Fruit fly (Drosophila melanogaster) whole organism, embryonic: ENCODE data around the gene CG43051.

Source experiments
- CG11398 ChIP-seq: fragments of 200-800 bp; sonication (Bioruptor generic); optimal IDR thresholded peaks from 2 replicates; lab custom pipeline; 2016; ENCODE audit warnings: missing biosample characterization, missing genetic modification characterization
- CG11504 ChIP-seq: fragments of 200-800 bp; sonication (Bioruptor generic); optimal IDR thresholded peaks from 3 replicates; lab custom pipeline; 2019; ENCODE audit warnings: missing biosample characterization, mild to moderate bottlenecking, missing genetic modification characterization, moderate library complexity
- CG13296 ChIP-seq: fragments of 200-800 bp; sonication (Bioruptor generic); optimal IDR thresholded peaks from 3 replicates; lab custom pipeline; 2018; ENCODE audit warnings: missing biosample characterization, mild to moderate bottlenecking, missing genetic modification characterization
- CG15269 ChIP-seq: fragments of 200-800 bp; sonication (Bioruptor generic); optimal IDR thresholded peaks from 2 replicates; lab custom pipeline; 2018; ENCODE audit warnings: missing biosample characterization, mild to moderate bottlenecking, missing genetic modification characterization, moderate library complexity
- CG17612 ChIP-seq: fragments of 200-800 bp; sonication (Bioruptor generic); IDR thresholded peaks from 2 replicates; pipeline ENCODE4 v1.3.6; 2022; ENCODE audit warnings: missing biosample characterization, missing genetic modification characterization
- CG17912 ChIP-seq: fragments of 200-800 bp; sonication (Bioruptor generic); optimal IDR thresholded peaks from 2 replicates; lab custom pipeline; 2018; ENCODE audit warnings: missing biosample characterization, mild to moderate bottlenecking, missing genetic modification characterization
- CG18599 ChIP-seq: fragments of 200-800 bp; sonication (Bioruptor generic); optimal IDR thresholded peaks from 3 replicates; lab custom pipeline; 2017; ENCODE audit warnings: missing biosample characterization, missing genetic modification characterization, mild to moderate bottlenecking, moderate library complexity, missing genetic modification reagents
- CG2120 ChIP-seq: fragments of 200-800 bp; sonication (Bioruptor generic); optimal IDR thresholded peaks from 3 replicates; lab custom pipeline; 2016; ENCODE audit warnings: missing biosample characterization, missing genetic modification characterization
- CG2678 ChIP-seq: fragments of 200-800 bp; sonication (Bioruptor generic); optimal IDR thresholded peaks from 3 replicates; lab custom pipeline; 2019; ENCODE audit warnings: missing biosample characterization, mild to moderate bottlenecking, missing genetic modification characterization, moderate library complexity
- CG3163 ChIP-seq: fragments of 200-800 bp; sonication (Bioruptor generic); optimal IDR thresholded peaks from 3 replicates; lab custom pipeline; 2016; ENCODE audit warnings: missing biosample characterization, missing genetic modification characterization
- CG3995 ChIP-seq: fragments of 200-800 bp; sonication (Bioruptor generic); optimal IDR thresholded peaks from 3 replicates; lab custom pipeline; 2016; ENCODE audit warnings: missing biosample characterization, missing genetic modification characterization
- CG4328 ChIP-seq: fragments of 200-800 bp; sonication (Bioruptor generic); optimal IDR thresholded peaks from 3 replicates; lab custom pipeline; 2017; ENCODE audit warnings: missing biosample characterization, missing genetic modification reagents, missing genetic modification characterization
- CG4360 ChIP-seq: fragments of 200-800 bp; sonication (Bioruptor generic); IDR thresholded peaks from 2 replicates; pipeline ENCODE4 v1.3.6; 2022; ENCODE audit warnings: missing biosample characterization, missing genetic modification characterization
- CG43689 ChIP-seq: fragments of 200-800 bp; sonication (Bioruptor generic); IDR thresholded peaks from 2 replicates; pipeline ENCODE4 v1.3.6; 2022; ENCODE audit warnings: missing biosample characterization, missing genetic modification characterization
- CG4404 ChIP-seq: fragments of 200-800 bp; sonication (Bioruptor generic); IDR thresholded peaks from 2 replicates; pipeline ENCODE4 v1.3.6; 2022; ENCODE audit warnings: missing biosample characterization, missing genetic modification characterization
- CG4820 ChIP-seq: fragments of 200-800 bp; sonication (Bioruptor generic); optimal IDR thresholded peaks from 3 replicates; lab custom pipeline; 2016; ENCODE audit warnings: missing biosample characterization, missing genetic modification characterization
- CG6683 ChIP-seq: fragments of 200-800 bp; sonication (Bioruptor generic); optimal IDR thresholded peaks from 2 replicates; lab custom pipeline; 2017; ENCODE audit warnings: missing biosample characterization, mild to moderate bottlenecking, missing genetic modification characterization, missing genetic modification reagents
- CG8388 ChIP-seq: fragments of 200-800 bp; sonication (Bioruptor generic); optimal IDR thresholded peaks from 2 replicates; lab custom pipeline; 2019; ENCODE audit warnings: missing biosample characterization, mild to moderate bottlenecking, missing genetic modification characterization, moderate library complexity
- E2f1 ChIP-seq: fragments of 200-800 bp; sonication (Bioruptor generic); IDR thresholded peaks from 2 replicates; pipeline ENCODE4 v1.3.6; 2022; ENCODE audit warnings: missing biosample characterization, missing genetic modification characterization
- HHEX ChIP-seq: fragments of 200-800 bp; sonication (Bioruptor generic); optimal IDR thresholded peaks from 3 replicates; lab custom pipeline; 2017; ENCODE audit warnings: missing biosample characterization, mild to moderate bottlenecking, missing genetic modification characterization, missing genetic modification reagents
- HLH3B ChIP-seq: fragments of 200-800 bp; sonication (Bioruptor generic); IDR thresholded peaks from 2 replicates; pipeline ENCODE4 v1.3.6; 2022; ENCODE audit warnings: missing biosample characterization, missing genetic modification characterization
- Med ChIP-seq: fragments of 200-800 bp; sonication (Bioruptor generic); peaks from one replicate; lab custom pipeline; 2016; ENCODE audit warnings: missing biosample characterization, missing genetic modification characterization, mild to moderate bottlenecking, inconsistent platforms, moderate library complexity
- Meics ChIP-seq: fragments of 200-800 bp; sonication (Bioruptor generic); optimal IDR thresholded peaks from 2 replicates; lab custom pipeline; 2017; ENCODE audit warnings: missing biosample characterization, mild to moderate bottlenecking, missing genetic modification characterization
- Pdp1 ChIP-seq, 2 experiments: fragments of 200-800 bp; sonication (Bioruptor generic); optimal IDR thresholded peaks; 3 replicates each; lab custom pipeline; 2016; ENCODE audit warnings: missing biosample characterization in 2 of 2, missing genetic modification characterization in 2 of 2, mild to moderate bottlenecking in 1 of 2, moderate library complexity in 1 of 2
- Ptx1 ChIP-seq: fragments of 200-800 bp; sonication (Bioruptor generic); IDR thresholded peaks from 2 replicates; pipeline ENCODE4 v1.3.6; 2022; ENCODE audit warnings: missing biosample characterization, missing genetic modification characterization
- Rfx ChIP-seq: fragments of 200-800 bp; sonication (Bioruptor generic); IDR thresholded peaks from 2 replicates; pipeline ENCODE4 v1.3.6; 2022; ENCODE audit warnings: missing biosample characterization, missing genetic modification characterization
- Sry-δ ChIP-seq: fragments of 200-800 bp; sonication (Bioruptor generic); optimal IDR thresholded peaks from 2 replicates; lab custom pipeline; 2016; ENCODE audit warnings: missing biosample characterization, missing genetic modification characterization
- Ssrp ChIP-seq: fragments of 200-800 bp; sonication (Bioruptor generic); optimal IDR thresholded peaks from 2 replicates; lab custom pipeline; 2018; ENCODE audit warnings: missing biosample characterization, mild to moderate bottlenecking, missing genetic modification characterization, moderate library complexity
- Xrp1 ChIP-seq: fragments of 200-800 bp; sonication (Bioruptor generic); IDR thresholded peaks from 2 replicates; pipeline ENCODE4 v1.3.6; 2022; ENCODE audit warnings: missing biosample characterization, missing genetic modification characterization
- YL-1 ChIP-seq: fragments of 200-800 bp; sonication (Bioruptor generic); optimal IDR thresholded peaks from 3 replicates; lab custom pipeline; 2017; ENCODE audit warnings: missing biosample characterization, mild to moderate bottlenecking, missing genetic modification characterization
- cwo ChIP-seq: fragments of 200-800 bp; sonication (Bioruptor generic); optimal IDR thresholded peaks from 3 replicates; lab custom pipeline; 2017; ENCODE audit warnings: missing biosample characterization, missing genetic modification characterization, mild to moderate bottlenecking, moderate library complexity, missing genetic modification reagents
- gem ChIP-seq: fragments of 200-800 bp; sonication (Bioruptor generic); optimal IDR thresholded peaks from 2 replicates; lab custom pipeline; 2019; ENCODE audit warnings: missing biosample characterization, mild to moderate bottlenecking, missing genetic modification characterization, moderate library complexity
- ham ChIP-seq: fragments of 200-800 bp; sonication (Bioruptor generic); IDR thresholded peaks from 2 replicates; pipeline ENCODE4 v1.3.6; 2022; ENCODE audit warnings: missing biosample characterization, missing genetic modification characterization
- hkb ChIP-seq, 2 experiments: fragments of 200-800 bp in 1 of 2; fragments of >200 bp in 1 of 2; sonication (Bioruptor generic) in 1 of 2; IDR thresholded peaks in 1 of 2; optimal IDR thresholded peaks in 1 of 2; 2 replicates each; pipeline versions ENCODE4 v1.3.6 to Lab custom; 2017 to 2022; ENCODE audit warnings: missing biosample characterization in 1 of 2, missing genetic modification characterization in 1 of 2
- lbe ChIP-seq: fragments of 200-800 bp; sonication (Bioruptor generic); optimal IDR thresholded peaks from 2 replicates; lab custom pipeline; 2016; ENCODE audit warnings: missing biosample characterization, mild to moderate bottlenecking, missing genetic modification characterization
- luna ChIP-seq: fragments of 200-800 bp; sonication (Bioruptor generic); optimal IDR thresholded peaks from 2 replicates; lab custom pipeline; 2016; ENCODE audit warnings: missing biosample characterization, missing genetic modification characterization
- maf-S ChIP-seq: fragments of 200-800 bp; sonication (Bioruptor generic); optimal IDR thresholded peaks from 2 replicates; lab custom pipeline; 2016; ENCODE audit warnings: missing biosample characterization, missing genetic modification characterization
- mam ChIP-seq: fragments of 200-800 bp; sonication (Bioruptor generic); optimal IDR thresholded peaks from 3 replicates; lab custom pipeline; 2016; ENCODE audit warnings: missing biosample characterization, missing genetic modification characterization
- pzg ChIP-seq: fragments of 200-800 bp; sonication (Bioruptor generic); optimal IDR thresholded peaks from 3 replicates; lab custom pipeline; 2018; ENCODE audit warnings: missing biosample characterization, mild to moderate bottlenecking, missing genetic modification characterization, moderate library complexity
- ro ChIP-seq: fragments of 200-800 bp; sonication (Bioruptor generic); IDR thresholded peaks from 2 replicates; pipeline ENCODE4 v1.3.6; 2022; ENCODE audit warnings: missing biosample characterization, missing genetic modification characterization
- schlank ChIP-seq: fragments of 200-800 bp; sonication (Bioruptor generic); optimal IDR thresholded peaks from 2 replicates; lab custom pipeline; 2018; ENCODE audit warnings: missing biosample characterization, mild to moderate bottlenecking, missing genetic modification characterization
- sd ChIP-seq: fragments of 200-800 bp; sonication (Bioruptor generic); optimal IDR thresholded peaks from 3 replicates; lab custom pipeline; 2018; ENCODE audit warnings: missing biosample characterization, mild to moderate bottlenecking, missing genetic modification characterization, moderate library complexity
- sim ChIP-seq: fragments of 200-800 bp; sonication (Bioruptor generic); IDR thresholded peaks from 2 replicates; pipeline ENCODE4 v1.3.6; 2022; ENCODE audit warnings: missing biosample characterization, missing genetic modification characterization
- sob ChIP-seq: fragments of 200-800 bp; sonication (Bioruptor generic); IDR thresholded peaks from 2 replicates; pipeline ENCODE4 v1.3.6; 2022; ENCODE audit warnings: missing biosample characterization, missing genetic modification characterization
- sr ChIP-seq: fragments of 200-800 bp; sonication (Bioruptor generic); IDR thresholded peaks from 3 replicates; pipeline ENCODE4 v1.3.6; 2022; ENCODE audit warnings: missing biosample characterization, missing genetic modification characterization
- sug ChIP-seq: fragments of 200-800 bp; optimal IDR thresholded peaks from 2 replicates; lab custom pipeline; 2019; ENCODE audit warnings: missing biosample characterization, mild to moderate bottlenecking, missing genetic modification characterization, moderate library complexity
- toy ChIP-seq: fragments of 200-800 bp; sonication (Bioruptor generic); IDR thresholded peaks from 2 replicates; pipeline ENCODE4 v1.3.6; 2022; ENCODE audit warnings: missing biosample characterization, missing genetic modification characterization
- ttk ChIP-seq: fragments of 200-800 bp; sonication (Bioruptor generic); IDR thresholded peaks from 2 replicates; pipeline ENCODE4 v2.1.2; 2022; ENCODE audit warnings: missing biosample characterization, missing genetic modification characterization
- unc-4 ChIP-seq: fragments of 200-800 bp; sonication (Bioruptor generic); IDR thresholded peaks from 2 replicates; pipeline ENCODE4 v1.3.6; 2022; ENCODE audit warnings: missing biosample characterization, missing genetic modification characterization; ENCODE audit not compliant: partially characterized antibody
- wdn ChIP-seq: fragments of 200-800 bp; sonication (Bioruptor generic); IDR thresholded peaks from 2 replicates; pipeline ENCODE4 v1.3.6; 2022; ENCODE audit warnings: missing biosample characterization, missing genetic modification characterization

CG43051 gene

dm6 chr2L:12502839-12503439 is 4.8 kb upstream of the CG43051 start (continued):
- TF ChIP-seq CG4360 (GFP tag; lab: Robert Waterston, UW) (no peak), CG8388 (no peak), schlank (tag; lab: Kevin White, UChicago) (no peak), maf-S (GFP tag; lab: Kevin White, UChicago) (no peak), sd (tag; lab: Kevin White, UChicago) (peak; percentile 42), CG3995 (no peak), CG4820 (no peak), ro (no peak), wdn (GFP tag; lab: Robert Waterston, UW) (no peak), gem (tag; lab: Kevin White, UChicago) (peak; percentile 7), sug (no peak), hkb (optimal IDR thresholded peaks at IDR 0.05; lab: Kevin White, UChicago) (no peak), hkb (GFP tag; IDR thresholded peaks at IDR 0.05; lab: Robert Waterston, UW) (no peak), unc-4 (GFP tag; lab: Robert Waterston, UW) (no peak), HHEX (GFP tag; lab: Kevin White, UChicago) (no peak), Ptx1 (0 out of 2 replicates have a peak, but pooled peaks have one; percentile 6), YL-1 (GFP tag; lab: Kevin White, UChicago) (no peak), Ssrp (tag; lab: Kevin White, UChicago) (no peak), lbe (GFP tag; lab: Kevin White, UChicago) (no peak), CG2678 (tag; lab: Kevin White, UChicago) (no peak), Rfx (GFP tag; lab: Robert Waterston, UW) (peak; percentile 36; the same call in 1 of the 2 replicates), Sry-δ (no peak), ttk (GFP tag; lab: Robert Waterston, UW) (no peak), CG17912 (GFP tag; lab: Kevin White, UChicago) (no peak), Meics (GFP tag; lab: Kevin White, UChicago) (no peak), CG2120 (GFP tag; lab: Kevin White, UChicago) (peak; percentile 12), CG43689 (GFP tag; lab: Robert Waterston, UW) (no peak), sob (GFP tag; lab: Robert Waterston, UW) (peak; percentile 11; the same call in 1 of the 2 replicates), CG17612 (GFP tag; lab: Robert Waterston, UW) (no peak), Pdp1 (GFP tag; optimal IDR thresholded peaks at IDR 0.05; lab: Kevin White, UChicago) (peak in 1 of 2 experiments; percentile 89), luna (no peak), CG3163 (GFP tag; lab: Kevin White, UChicago) (no peak), HLH3B (GFP tag; lab: Robert Waterston, UW) (no peak), pzg (GFP tag; lab: Kevin White, UChicago) (no peak), sim (GFP tag; lab: Robert Waterston, UW) (no peak), cwo (peak; percentile 23), CG4328 (GFP tag; lab: Kevin White, UChicago) (no peak), CG15269 (tag; lab: Kevin White, UChicago) (no peak), sr (GFP tag; lab: Robert Waterston, UW) (peak; percentile 96), CG18599 (no peak), mam (GFP tag; lab: Kevin White, UChicago) (no peak), CG11398 (GFP tag; lab: Kevin White, UChicago) (no peak), ham (no peak), Xrp1 (GFP tag; lab: Robert Waterston, UW) (no peak), CG11504 (tag; lab: Kevin White, UChicago) (no peak), E2f1 (GFP tag; lab: Robert Waterston, UW) (peak; percentile 12; the same call in 1 of the 2 replicates), toy (no peak), CG13296 (no peak), CG4404 (GFP tag; lab: Robert Waterston, UW) (no peak), Med (GFP tag; lab: Kevin White, UChicago) (peak; percentile 79), CG6683 (GFP tag; lab: Kevin White, UChicago) (no peak)
